Worm (Caenorhabditis elegans) whole organism, L4/young adult: Measurements from ENCODE around the gene F01F1.3.

Experiments
- W03F9.2 ChIP-seq: fragments of 150-350 bp; optimal IDR thresholded peaks from 2 replicates; lab custom pipeline; 2014; ENCODE audit warnings: missing biosample characterization, missing genetic modification characterization
- dao-5 ChIP-seq: sonication (generic microtip); optimal IDR thresholded peaks from 2 replicates; lab custom pipeline; 2016; ENCODE audit warnings: missing genotype, missing genetic modification characterization, moderate library complexity, missing compliant biosample characterization
- him-1 ChIP-seq: sonication (generic microtip); optimal IDR thresholded peaks from 2 replicates; lab custom pipeline; 2016; ENCODE audit warnings: missing genotype, missing genetic modification reagents, missing genetic modification characterization, missing compliant biosample characterization

DNA sequence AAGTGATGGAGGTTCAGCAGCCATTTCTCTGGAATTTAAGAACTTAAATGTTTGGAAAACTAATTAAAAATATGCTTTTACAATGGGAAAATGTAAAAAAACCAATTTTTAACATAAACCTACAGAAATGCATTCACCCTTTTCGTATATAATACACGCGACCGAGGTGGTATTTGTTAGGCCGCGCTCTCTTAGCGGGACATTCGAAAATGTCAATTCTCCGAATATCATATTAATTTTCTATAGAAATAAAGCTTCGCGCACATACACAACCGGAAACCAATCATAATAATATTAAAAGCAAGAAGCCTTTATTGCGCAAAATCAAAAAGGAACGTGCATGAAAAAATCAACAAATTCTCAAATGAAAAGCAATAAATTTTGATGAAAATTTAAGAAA lies 18.5 kb upstream of the F01F1.3 start, which contains the start of gene ddx-23:
- TF ChIP-seq him-1 (tag; lab: Kevin White, UChicago) (no peak), W03F9.2 (tag; lab: Kevin White, UChicago) (peak; percentile 1), dao-5 (tag; lab: Kevin White, UChicago) (no peak)
